Worm (Caenorhabditis elegans): ENCODE results near the gene dsl-6.
"Not testable (repeated sequence)": the region's sequence is repeated elsewhere in the genome, so short reads cannot be mapped to it uniquely, and the experiment has no call there.

DNA sequence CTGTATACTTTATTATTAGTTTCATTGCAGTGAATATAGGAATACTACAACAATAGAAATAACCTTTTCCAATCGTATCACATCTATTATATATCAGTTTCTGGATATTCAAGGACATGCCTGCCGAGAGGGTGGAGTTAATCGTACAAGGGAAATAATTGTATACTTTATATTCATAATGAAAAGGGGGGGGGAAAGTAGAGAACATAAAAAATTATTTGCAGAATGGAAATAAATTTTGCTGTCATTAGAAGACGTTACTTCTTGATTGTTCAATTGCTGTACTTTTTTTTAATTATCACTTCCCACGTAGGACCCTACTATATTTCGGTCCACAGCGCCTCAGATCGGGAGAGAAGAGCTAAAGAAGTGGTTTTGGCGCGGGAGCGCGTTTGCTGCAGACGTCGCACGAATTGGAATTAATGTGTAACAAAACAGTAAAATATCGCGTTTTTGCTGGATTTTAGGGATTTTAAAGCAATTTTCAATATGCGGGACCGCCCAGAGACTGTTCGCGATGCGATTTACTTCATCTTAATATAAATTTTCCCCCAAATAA, at the start of gene dsl-6:
- TF ChIP-seq W03F9.2, him-1, dao-5 (tag; optimal IDR thresholded peaks at IDR 0.05): not testable (repeated sequence)

All from whole organism, L4/young adult.